Worm (Caenorhabditis elegans): ENCODE data around the gene nhr-125.
"Not testable (repeated sequence)": the region's sequence is repeated elsewhere in the genome, so short reads cannot be mapped to it uniquely, and the experiment has no call there.

nhr-125 gene

ce11 chrV:4339479-4339878 lies 14.2 kb upstream of the nhr-125 start:
- TF ChIP-seq skn-1 (tag; optimal IDR thresholded peaks at IDR 0.05) (no peak), gmeb-1 (tag; optimal IDR thresholded peaks at IDR 0.05) (peak; percentile 71), unc-55 (GFP tag; optimal IDR thresholded peaks at IDR 0.05) (peak; percentile 15), sma-9 (GFP tag; optimal IDR thresholded peaks at IDR 0.05) (no peak), sma-9 (tag; optimal IDR thresholded peaks at IDR 0.05) (no peak)

ce11 chrV:4336462-4336861 lies 11.1 kb upstream of the nhr-125 start, which contains the start of gene irld-1:
irld-1 (plus strand) TSS chrV:4336762.
- not testable (repeated sequence) for TF ChIP-seq lsy-2 (tag; optimal IDR thresholded peaks at IDR 0.05); mdl-1 (tag; optimal IDR thresholded peaks at IDR 0.05); lin-13 (GFP tag; optimal IDR thresholded peaks at IDR 0.05)

- no peak for TF ChIP-seq sma-3 (GFP tag; optimal IDR thresholded peaks at IDR 0.05)
- TF ChIP-seq unc-62 (GFP tag; optimal IDR thresholded peaks at IDR 0.05) = no peak
- no peak for TF ChIP-seq nhr-21 (tag; optimal IDR thresholded peaks at IDR 0.05)
- TF ChIP-seq aly-2 (tag; optimal IDR thresholded peaks at IDR 0.05) = no peak
These were observed 7.1 kb upstream of the nhr-125 start, which contains the start of gene oac-12 for ce11 chrV:4332450-4332849. oac-12 (minus strand) TSS chrV:4332550.

ce11 chrV:4330820-4331219 lies 5.5 kb upstream of the nhr-125 start:
- TF ChIP-seq elt-3 (tag; optimal IDR thresholded peaks at IDR 0.05) = no peak
- TF ChIP-seq lin-13 (GFP tag; optimal IDR thresholded peaks at IDR 0.05) = no peak
- TF ChIP-seq nhr-21 (tag; optimal IDR thresholded peaks at IDR 0.05) = no peak

- peak; percentile 3 for TF ChIP-seq nhr-129 (tag; optimal IDR thresholded peaks at IDR 0.05)
- TF ChIP-seq mab-5 (tag; optimal IDR thresholded peaks at IDR 0.05) = no peak
These were observed 1.5 kb upstream of the nhr-125 start, which contains the start of gene D2063.1 for ce11 chrV:4326841-4327240. D2063.1 (plus strand) TSS chrV:4327121.

ce11 chrV:4322706-4323105 lies 2.6 kb downstream of the nhr-125 start, which contains the start of gene R02D1.2:
R02D1.2 (minus strand) TSS chrV:4322806.
- TF ChIP-seq nhr-77 (tag; optimal IDR thresholded peaks at IDR 0.05) = no peak
- no peak for TF ChIP-seq F13H6.1 (tag; optimal IDR thresholded peaks at IDR 0.05)
- TF ChIP-seq ceh-82 (tag; optimal IDR thresholded peaks at IDR 0.05) = no peak
- TF ChIP-seq lsy-2 (tag; optimal IDR thresholded peaks at IDR 0.05) = no peak
- no peak for TF ChIP-seq ZK546.5 (tag; optimal IDR thresholded peaks at IDR 0.05)
- no peak for TF ChIP-seq unc-55 (GFP tag; optimal IDR thresholded peaks at IDR 0.05)
- TF ChIP-seq alr-1 (tag; optimal IDR thresholded peaks at IDR 0.05) = no peak
- no peak for TF ChIP-seq gmeb-1 (tag; optimal IDR thresholded peaks at IDR 0.05)
- TF ChIP-seq skn-1 (tag; optimal IDR thresholded peaks at IDR 0.05) = no peak
- no peak for TF ChIP-seq unc-62 (GFP tag; optimal IDR thresholded peaks at IDR 0.05)
- TF ChIP-seq peb-1 (tag; optimal IDR thresholded peaks at IDR 0.05) = no peak
- TF ChIP-seq mab-5 (tag; optimal IDR thresholded peaks at IDR 0.05) = no peak
- TF ChIP-seq sem-4 (tag; optimal IDR thresholded peaks at IDR 0.05) = no peak
- no peak for TF ChIP-seq C34F6.9 (tag; optimal IDR thresholded peaks at IDR 0.05)

- TF ChIP-seq fos-1 (tag; optimal IDR thresholded peaks at IDR 0.05) = no peak
- no peak for TF ChIP-seq C34F6.9 (tag; optimal IDR thresholded peaks at IDR 0.05)
- TF ChIP-seq nhr-11 (tag; optimal IDR thresholded peaks at IDR 0.05) = no peak
- no peak for TF ChIP-seq alr-1 (tag; optimal IDR thresholded peaks at IDR 0.05)
- TF ChIP-seq lin-11 (tag; optimal IDR thresholded peaks at IDR 0.05) = no peak
- TF ChIP-seq unc-62 (GFP tag; optimal IDR thresholded peaks at IDR 0.05) = no peak
- no peak for TF ChIP-seq nhr-21 (tag; optimal IDR thresholded peaks at IDR 0.05)
- TF ChIP-seq ceh-82 (tag; optimal IDR thresholded peaks at IDR 0.05) = no peak
- no peak for TF ChIP-seq mab-5 (tag; optimal IDR thresholded peaks at IDR 0.05)
- no peak for TF ChIP-seq nhr-23 (tag; optimal IDR thresholded peaks at IDR 0.05)
These were observed 5.4 kb downstream of the nhr-125 start, which contains the start of gene ZC132.9 for ce11 chrV:4319867-4320266. ZC132.9 (minus strand) TSS chrV:4319967.

- TF ChIP-seq fos-1 (tag; optimal IDR thresholded peaks at IDR 0.05) (no peak), ztf-1 (GFP tag; conservative IDR thresholded peaks at IDR 0.05) (no peak), nhr-237 (tag; optimal IDR thresholded peaks at IDR 0.05) (no peak), sma-9 (GFP tag; optimal IDR thresholded peaks at IDR 0.05) (no peak), sma-9 (tag; optimal IDR thresholded peaks at IDR 0.05) (no peak), sma-3 (GFP tag; optimal IDR thresholded peaks at IDR 0.05) (no peak), skn-1 (tag; optimal IDR thresholded peaks at IDR 0.05) (no peak), alr-1 (tag; optimal IDR thresholded peaks at IDR 0.05) (no peak), F13H6.1 (tag; optimal IDR thresholded peaks at IDR 0.05) (no peak), aly-2 (tag; optimal IDR thresholded peaks at IDR 0.05) (no peak), ceh-82 (tag; optimal IDR thresholded peaks at IDR 0.05) (no peak), ZK546.5 (tag; optimal IDR thresholded peaks at IDR 0.05) (no peak), ztf-4 (tag; optimal IDR thresholded peaks at IDR 0.05) (no peak), C34F6.9 (tag; optimal IDR thresholded peaks at IDR 0.05) (no peak), ztf-11 (tag; optimal IDR thresholded peaks at IDR 0.05) (no peak), nhr-11 (tag; optimal IDR thresholded peaks at IDR 0.05) (no peak), nhr-23 (tag; optimal IDR thresholded peaks at IDR 0.05) (no peak), lsy-2 (tag; optimal IDR thresholded peaks at IDR 0.05) (no peak), peb-1 (tag; optimal IDR thresholded peaks at IDR 0.05) (no peak), nhr-25 (tag; optimal IDR thresholded peaks at IDR 0.05) (no peak), zag-1 (tag; optimal IDR thresholded peaks at IDR 0.05) (no peak)
These were observed 10.3 kb downstream of the nhr-125 start, which contains the start of gene srh-192 for ce11 chrV:4315057-4315456. srh-192 (minus strand) TSS chrV:4315157.
